4 worm cellular contexts compared by ENCODE assay signal in the genomic region with DNA sequence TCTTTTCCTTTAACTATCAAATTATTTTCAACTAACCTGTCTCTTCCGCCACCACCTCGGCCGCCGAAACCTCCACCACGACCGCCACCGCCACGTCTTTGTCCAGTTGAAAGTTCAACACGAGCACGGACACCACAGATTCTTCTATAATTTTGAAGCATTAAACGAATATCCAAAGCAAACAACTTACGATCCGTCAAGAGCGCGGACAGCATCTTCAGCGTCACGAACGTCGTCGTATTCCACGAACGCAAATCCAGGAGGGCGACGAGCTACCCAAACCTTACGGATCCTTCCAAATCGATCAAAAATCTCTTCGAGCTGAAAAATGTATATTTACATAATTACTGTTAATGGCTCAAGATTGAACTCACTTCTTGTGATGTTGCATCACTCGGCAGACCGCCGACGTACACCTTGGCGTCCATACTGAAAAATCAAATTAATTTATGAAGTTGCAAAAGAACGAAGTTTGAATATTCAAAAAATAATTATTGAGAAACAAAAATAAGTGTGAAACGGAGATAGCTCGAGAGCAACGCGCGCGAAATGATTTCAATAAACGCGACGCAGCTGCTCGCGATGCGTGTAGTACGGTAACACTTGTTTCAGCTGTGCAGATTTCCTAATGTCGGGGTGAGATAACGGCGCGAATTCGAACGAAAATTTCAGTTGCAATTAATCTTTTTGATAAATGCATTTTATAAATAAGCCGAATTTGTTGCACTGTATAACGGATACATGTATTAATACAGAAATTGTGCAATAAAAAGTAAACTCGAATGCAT.
A peak's percentile ranks its signal among the peaks of the same experiment; 100 is the strongest.
TF ChIP-seq lines count a peak whose summit lies in the region.

Gene rsp-6 (minus strand): TSS at position 429 of the 788 bp plus-strand sequence.

TF ChIP-seq in whole organism, L2 larva, 48 proteins besides CTCF, POLR2A, EP300 and RAD21 (continues in another document):
- TF ChIP-seq skn-1 (tag; optimal IDR thresholded peaks at IDR 0.05; lab: Kevin White, UChicago), result peak; percentile 66
- no peak for TF ChIP-seq unc-39 (tag; optimal IDR thresholded peaks at IDR 0.05; lab: Kevin White, UChicago)
- peak; percentile 82 for TF ChIP-seq sma-3 (GFP tag; optimal IDR thresholded peaks at IDR 0.05; lab: Kevin White, UChicago)
- TF ChIP-seq R02D3.7 (tag; optimal IDR thresholded peaks at IDR 0.05; lab: Kevin White, UChicago), result peak; percentile 4
- no peak for TF ChIP-seq nhr-237 (tag; optimal IDR thresholded peaks at IDR 0.05; lab: Kevin White, UChicago)
- peak; percentile 36 for TF ChIP-seq zag-1 (tag; optimal IDR thresholded peaks at IDR 0.05; lab: Kevin White, UChicago)
- peak; percentile 65 for TF ChIP-seq ceh-16 (tag; optimal IDR thresholded peaks at IDR 0.05; lab: Kevin White, UChicago)
- TF ChIP-seq sma-9 (GFP tag; optimal IDR thresholded peaks at IDR 0.05; lab: Kevin White, UChicago), result peak; percentile 74
- no peak for TF ChIP-seq sma-9 (tag; optimal IDR thresholded peaks at IDR 0.05; lab: Kevin White, UChicago)
- TF ChIP-seq elt-3 (tag; optimal IDR thresholded peaks at IDR 0.05; lab: Kevin White, UChicago), result no peak
- TF ChIP-seq nhr-25 (tag; optimal IDR thresholded peaks at IDR 0.05; lab: Kevin White, UChicago), result peak; percentile 71
- TF ChIP-seq nhr-77 (tag; optimal IDR thresholded peaks at IDR 0.05; lab: Kevin White, UChicago), result no peak
- peak; percentile 93 for TF ChIP-seq lin-13 (GFP tag; optimal IDR thresholded peaks at IDR 0.05; lab: Kevin White, UChicago)
- peak; percentile 18 for TF ChIP-seq egl-27 (tag; optimal IDR thresholded peaks at IDR 0.05; lab: Kevin White, UChicago)
- no peak for TF ChIP-seq nhr-10 (tag; optimal IDR thresholded peaks at IDR 0.05; lab: Kevin White, UChicago)
- no peak for TF ChIP-seq aly-2 (tag; optimal IDR thresholded peaks at IDR 0.05; lab: Kevin White, UChicago)
- TF ChIP-seq ceh-82 (tag; optimal IDR thresholded peaks at IDR 0.05; lab: Kevin White, UChicago), result peak; percentile 59
- peak; percentile 39 for TF ChIP-seq fos-1 (tag; optimal IDR thresholded peaks at IDR 0.05; lab: Kevin White, UChicago)
- no peak for TF ChIP-seq nhr-11 (tag; optimal IDR thresholded peaks at IDR 0.05; lab: Kevin White, UChicago)
- TF ChIP-seq dmd-4 (tag; optimal IDR thresholded peaks at IDR 0.05; lab: Kevin White, UChicago), result no peak
- peak; percentile 14 for TF ChIP-seq blmp-1 (tag; optimal IDR thresholded peaks at IDR 0.05; lab: Kevin White, UChicago; ENCODE audit: insufficient read depth)

TF ChIP-seq in whole organism, L4 larva, 104 proteins besides CTCF, POLR2A, EP300 and RAD21 (continues in another document):
- TF ChIP-seq pqm-1 (tag; optimal IDR thresholded peaks at IDR 0.05; lab: Kevin White, UChicago) (peak; percentile 12), nhr-10 (tag; optimal IDR thresholded peaks at IDR 0.05; lab: Kevin White, UChicago) (no peak), madf-9 (GFP tag; conservative IDR thresholded peaks at IDR 0.05; lab: Robert Waterston, UW) (peak; percentile 72), ceh-44 (GFP tag; IDR thresholded peaks at IDR 0.05; lab: Robert Waterston, UW) (peak; percentile 56; the same call in 1 of the 2 replicates), nhr-48 (tag; optimal IDR thresholded peaks at IDR 0.05; lab: Kevin White, UChicago) (peak; percentile 16), R02D3.7 (tag; optimal IDR thresholded peaks at IDR 0.05; lab: Kevin White, UChicago) (no peak), fkh-10 (GFP tag; optimal IDR thresholded peaks at IDR 0.05; lab: Kevin White, UChicago) (peak; percentile 50), mxl-2 (GFP tag; conservative IDR thresholded peaks at IDR 0.05; lab: Robert Waterston, UW) (no peak), dve-1 (tag; optimal IDR thresholded peaks at IDR 0.05; lab: Kevin White, UChicago; ENCODE audit: insufficient read depth) (peak; percentile 90), unc-62 (GFP tag; optimal IDR thresholded peaks at IDR 0.05 in 1 of 2; lab: Kevin White, UChicago) (peak in 1 of 2 experiments; percentile 17), unc-62 (tag; optimal IDR thresholded peaks at IDR 0.05; lab: Kevin White, UChicago) (no peak), ama-1 (optimal IDR thresholded peaks at IDR 0.05; lab: Kevin White, UChicago) (peak; percentile 73), zfp-2 (tag; optimal IDR thresholded peaks at IDR 0.05; lab: Kevin White, UChicago) (peak; percentile 16), mdl-1 (tag; optimal IDR thresholded peaks at IDR 0.05; lab: Kevin White, UChicago) (peak in 1 of 2 experiments; percentile 59), nhr-11 (tag; optimal IDR thresholded peaks at IDR 0.05; lab: Kevin White, UChicago) (peak; percentile 78), T26A8.4 (GFP tag; IDR thresholded peaks at IDR 0.05; lab: Robert Waterston, UW) (peak; percentile 69), hlh-11 (tag; optimal IDR thresholded peaks at IDR 0.05; lab: Kevin White, UChicago) (peak; percentile 90), hlh-30 (tag; optimal IDR thresholded peaks at IDR 0.05; lab: Kevin White, UChicago; ENCODE audit: insufficient read depth) (peak; percentile 84), daf-16 (GFP tag; optimal IDR thresholded peaks at IDR 0.05; lab: Kevin White, UChicago) (peak in 1 of 2 experiments; percentile 1), daf-16 (tag; optimal IDR thresholded peaks at IDR 0.05; lab: Kevin White, UChicago) (peak; percentile 77)

TF ChIP-seq in whole organism, late embryonic, 69 proteins besides CTCF, POLR2A, EP300 and RAD21:
- TF ChIP-seq zip-5 (tag; optimal IDR thresholded peaks at IDR 0.05; lab: Kevin White, UChicago) (no peak), dve-1 (tag; optimal IDR thresholded peaks at IDR 0.05; lab: Kevin White, UChicago) (peak; percentile 75), unc-86 (tag; optimal IDR thresholded peaks at IDR 0.05; lab: Kevin White, UChicago) (peak; percentile 60), ceh-18 (tag; optimal IDR thresholded peaks at IDR 0.05; lab: Kevin White, UChicago) (peak; percentile 71), ceh-2 (tag; optimal IDR thresholded peaks at IDR 0.05; lab: Kevin White, UChicago) (no peak), tbx-2 (tag; optimal IDR thresholded peaks at IDR 0.05; lab: Kevin White, UChicago) (peak; percentile 79), ceh-9 (tag; optimal IDR thresholded peaks at IDR 0.05; lab: Kevin White, UChicago) (no peak), ceh-48 (tag; optimal IDR thresholded peaks at IDR 0.05; lab: Kevin White, UChicago) (peak; percentile 9), elt-2 (tag; optimal IDR thresholded peaks at IDR 0.05; lab: Kevin White, UChicago) (peak; percentile 73), ceh-34 (tag; optimal IDR thresholded peaks at IDR 0.05; lab: Kevin White, UChicago) (peak; percentile 47), che-1 (tag; optimal IDR thresholded peaks at IDR 0.05; lab: Kevin White, UChicago) (no peak), sdc-2 (tag; optimal IDR thresholded peaks at IDR 0.05; lab: Kevin White, UChicago) (no peak), nfya-1 (tag; optimal IDR thresholded peaks at IDR 0.05; lab: Kevin White, UChicago) (peak; percentile 95), unc-55 (GFP tag; optimal IDR thresholded peaks at IDR 0.05; lab: Kevin White, UChicago) (peak; percentile 83), ceh-31 (tag; optimal IDR thresholded peaks at IDR 0.05; lab: Kevin White, UChicago) (peak; percentile 82), unc-42 (tag; optimal IDR thresholded peaks at IDR 0.05; lab: Kevin White, UChicago) (peak; percentile 88), unc-3 (GFP tag; conservative IDR thresholded peaks at IDR 0.05; lab: Robert Waterston, UW) (no peak; the same call in 1 of the 2 replicates), unc-3 (tag; optimal IDR thresholded peaks at IDR 0.05; lab: Kevin White, UChicago) (no peak), hlh-30 (tag; optimal IDR thresholded peaks at IDR 0.05; lab: Kevin White, UChicago; ENCODE audit: insufficient read depth) (peak; percentile 25), ceh-14 (tag; optimal IDR thresholded peaks at IDR 0.05; lab: Kevin White, UChicago) (peak; percentile 52), fkh-10 (GFP tag; optimal IDR thresholded peaks at IDR 0.05; lab: Kevin White, UChicago) (no peak), ref-2 (tag; optimal IDR thresholded peaks at IDR 0.05; lab: Kevin White, UChicago) (peak; percentile 53), ceh-19 (GFP tag; optimal IDR thresholded peaks at IDR 0.05; lab: Kevin White, UChicago) (no peak)

TF ChIP-seq in whole organism, mixed stage, embryonic, 35 proteins besides CTCF, POLR2A, EP300 and RAD21 (continues in another document):
- TF ChIP-seq nhr-2 (tag; optimal IDR thresholded peaks at IDR 0.05; lab: Kevin White, UChicago), result no peak
- TF ChIP-seq snpc-4 (tag; optimal IDR thresholded peaks at IDR 0.05; lab: Kevin White, UChicago), result no peak
- TF ChIP-seq nhr-12 (tag; optimal IDR thresholded peaks at IDR 0.05; lab: Kevin White, UChicago), result peak; percentile 2
- TF ChIP-seq bed-3 (GFP tag; optimal IDR thresholded peaks at IDR 0.05; lab: Kevin White, UChicago), result no peak
- TF ChIP-seq ceh-83 (GFP tag; optimal IDR thresholded peaks at IDR 0.05; lab: Kevin White, UChicago), result no peak
- peak; percentile 6 for TF ChIP-seq sptf-1 (tag; optimal IDR thresholded peaks at IDR 0.05; lab: Kevin White, UChicago)
- no peak for TF ChIP-seq ham-2 (GFP tag; optimal IDR thresholded peaks at IDR 0.05; lab: Kevin White, UChicago)
- no peak for TF ChIP-seq ztf-11 (tag; optimal IDR thresholded peaks at IDR 0.05; lab: Kevin White, UChicago)
- peak; percentile 20 for TF ChIP-seq drap-1 (GFP tag; optimal IDR thresholded peaks at IDR 0.05; lab: Kevin White, UChicago)
- TF ChIP-seq lin-13 (tag; optimal IDR thresholded peaks at IDR 0.05; lab: Kevin White, UChicago), result peak; percentile 85
- peak; percentile 58 for TF ChIP-seq cnd-1 (tag; optimal IDR thresholded peaks at IDR 0.05; lab: Kevin White, UChicago)
- TF ChIP-seq sem-2 (GFP tag; optimal IDR thresholded peaks at IDR 0.05; lab: Kevin White, UChicago), result no peak
- no peak for TF ChIP-seq tbx-8 (GFP tag; optimal IDR thresholded peaks at IDR 0.05; lab: Kevin White, UChicago)
- peak; percentile 98 for TF ChIP-seq lsy-2 (tag; optimal IDR thresholded peaks at IDR 0.05; lab: Kevin White, UChicago)
- peak; percentile 30 for TF ChIP-seq elt-1 (tag; optimal IDR thresholded peaks at IDR 0.05; lab: Kevin White, UChicago; ENCODE audit: borderline replicate concordance, insufficient read depth)
- no peak for TF ChIP-seq zip-8 (tag; optimal IDR thresholded peaks at IDR 0.05; lab: Kevin White, UChicago)
- no peak for TF ChIP-seq M03D4.4 (tag; optimal IDR thresholded peaks at IDR 0.05; lab: Kevin White, UChicago)
- peak; percentile 86 for TF ChIP-seq ceh-39 (tag; optimal IDR thresholded peaks at IDR 0.05; lab: Kevin White, UChicago)
- peak; percentile 87 for TF ChIP-seq ces-1 (GFP tag; optimal IDR thresholded peaks at IDR 0.05; lab: Kevin White, UChicago)
- TF ChIP-seq unc-62 (GFP tag; optimal IDR thresholded peaks at IDR 0.05; lab: Kevin White, UChicago), result peak; percentile 77
- peak; percentile 94 for TF ChIP-seq pha-4 (tag; optimal IDR thresholded peaks at IDR 0.05; lab: Kevin White, UChicago)
- no peak for TF ChIP-seq nhr-28 (tag; optimal IDR thresholded peaks at IDR 0.05; lab: Kevin White, UChicago)
- peak; percentile 98 for TF ChIP-seq mep-1 (tag; optimal IDR thresholded peaks at IDR 0.05; lab: Kevin White, UChicago)
- no peak for TF ChIP-seq unc-39 (tag; optimal IDR thresholded peaks at IDR 0.05; lab: Kevin White, UChicago)
- TF ChIP-seq unc-120 (tag; optimal IDR thresholded peaks at IDR 0.05; lab: Kevin White, UChicago; ENCODE audit: poor library complexity, severe bottlenecking), result peak; percentile 56
